Worm (Caenorhabditis elegans): ENCODE data around the gene C44B7.11.

C44B7.11 gene

DNA sequence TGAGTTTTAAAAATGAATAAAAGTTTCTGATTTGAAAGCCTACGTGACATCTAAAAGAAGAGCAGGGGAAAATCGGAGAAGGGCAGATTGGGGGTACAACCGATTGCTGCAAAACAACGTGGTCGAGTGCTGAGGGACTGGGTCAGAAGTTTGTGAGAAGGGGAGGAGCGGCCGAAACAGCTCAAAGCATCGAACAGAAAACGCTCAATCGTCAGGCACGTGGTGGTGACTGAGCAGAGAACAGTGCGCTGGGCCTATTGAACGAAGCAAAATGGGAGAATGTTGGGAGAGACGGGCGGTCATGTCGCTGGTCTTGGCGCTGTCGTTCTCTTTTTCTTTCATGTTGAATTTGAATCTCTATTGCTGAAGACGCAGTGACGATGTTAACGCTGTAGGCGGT is 6.2 kb downstream of the C44B7.11 start (continued):
- TF ChIP-seq lsy-2 (tag; optimal IDR thresholded peaks at IDR 0.05) (peak; percentile 50 to 65), C34B4.2 (tag; optimal IDR thresholded peaks at IDR 0.05) (no peak), nhr-237 (tag; optimal IDR thresholded peaks at IDR 0.05) (no peak), mep-1 (tag; optimal IDR thresholded peaks at IDR 0.05) (no peak), snu-23 (GFP tag; optimal IDR thresholded peaks at IDR 0.05) (peak; percentile 83), egl-13 (tag; optimal IDR thresholded peaks at IDR 0.05) (no peak), aly-2 (tag; optimal IDR thresholded peaks at IDR 0.05) (no peak), sup-37 (GFP tag; optimal IDR thresholded peaks at IDR 0.05) (no peak), ceh-8 (GFP tag; optimal IDR thresholded peaks at IDR 0.05) (no peak), unc-98 (GFP tag; IDR thresholded peaks at IDR 0.05) (no peak), unc-62 (GFP tag; optimal IDR thresholded peaks at IDR 0.05) (no peak), ama-1 (optimal IDR thresholded peaks at IDR 0.05) (peak; percentile 49), nhr-12 (tag; optimal IDR thresholded peaks at IDR 0.05) (no peak), vab-15 (tag; optimal IDR thresholded peaks at IDR 0.05) (no peak), ceh-88 (GFP tag; IDR thresholded peaks at IDR 0.05) (no peak)

DNA sequence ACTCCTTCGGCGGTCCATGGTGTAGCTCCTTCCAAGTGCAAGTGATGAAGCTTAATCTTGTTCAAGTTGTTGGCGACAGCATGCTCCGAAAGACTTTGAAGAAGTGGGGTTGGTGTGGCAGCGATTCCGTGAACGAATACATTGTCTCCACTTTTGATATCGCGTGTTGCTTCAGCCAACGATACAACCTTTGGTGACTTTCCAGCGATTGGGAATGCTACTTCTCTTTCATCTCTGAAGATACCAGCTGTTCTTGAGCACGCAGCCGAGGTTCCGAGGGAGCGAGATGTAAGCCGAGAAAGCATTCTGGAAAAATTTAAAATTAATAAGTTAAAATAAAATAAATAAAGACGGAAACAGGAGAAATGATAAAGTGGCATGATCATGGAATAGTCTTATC is 7.2 kb downstream of the C44B7.11 start, which contains the start of gene acer-1:
Gene acer-1 (minus strand): TSS at position 306 of the 400 bp plus-strand sequence.
- TF ChIP-seq mef-2 (tag; optimal IDR thresholded peaks at IDR 0.05) (no peak), nhr-71 (tag; optimal IDR thresholded peaks at IDR 0.05) (peak; percentile 33), fkh-8 (tag; optimal IDR thresholded peaks at IDR 0.05) (no peak), hlh-4 (tag; optimal IDR thresholded peaks at IDR 0.05) (no peak), fkh-4 (tag; optimal IDR thresholded peaks at IDR 0.05; ENCODE audit: borderline replicate concordance) (no peak), zip-4 (GFP tag; optimal IDR thresholded peaks at IDR 0.05) (no peak), unc-62 (GFP tag; optimal IDR thresholded peaks at IDR 0.05) (no peak), efl-3 (GFP tag; optimal IDR thresholded peaks at IDR 0.05) (no peak), unc-130 (tag; optimal IDR thresholded peaks at IDR 0.05) (no peak), lin-13 (GFP tag; optimal IDR thresholded peaks at IDR 0.05) (no peak), hlh-17 (GFP tag; optimal IDR thresholded peaks at IDR 0.05; ENCODE audit: borderline replicate concordance) (no peak), snu-23 (GFP tag; optimal IDR thresholded peaks at IDR 0.05) (no peak), unc-30 (tag; optimal IDR thresholded peaks at IDR 0.05) (no peak), egl-13 (tag; optimal IDR thresholded peaks at IDR 0.05) (no peak), efl-1 (optimal IDR thresholded peaks at IDR 0.05) (no peak), efl-1 (GFP tag; optimal IDR thresholded peaks at IDR 0.05 in 1 of 2) (peak in 1 of 2 experiments; percentile 59), elt-3 (tag; optimal IDR thresholded peaks at IDR 0.05) (no peak), ceh-90 (tag; optimal IDR thresholded peaks at IDR 0.05) (no peak), nhr-77 (tag; optimal IDR thresholded peaks at IDR 0.05) (no peak), vab-15 (tag; optimal IDR thresholded peaks at IDR 0.05) (no peak), isw-1 (GFP tag; IDR thresholded peaks at IDR 0.05) (no peak), ces-1 (GFP tag; optimal IDR thresholded peaks at IDR 0.05) (no peak), swsn-7 (tag; optimal IDR thresholded peaks at IDR 0.05) (no peak), dsc-1 (tag; optimal IDR thresholded peaks at IDR 0.05) (no peak), F16B12.6 (tag; optimal IDR thresholded peaks at IDR 0.05) (no peak), ceh-88 (GFP tag; IDR thresholded peaks at IDR 0.05) (0 out of 2 replicates have a peak, but pooled peaks have one; percentile 42), snpc-4 (tag; optimal IDR thresholded peaks at IDR 0.05) (no peak), aly-2 (tag; optimal IDR thresholded peaks at IDR 0.05) (no peak), lin-35 (GFP tag; optimal IDR thresholded peaks at IDR 0.05) (no peak), sox-4 (tag; optimal IDR thresholded peaks at IDR 0.05) (no peak), zag-1 (tag; optimal IDR thresholded peaks at IDR 0.05) (no peak), nhr-76 (tag; optimal IDR thresholded peaks at IDR 0.05) (no peak), pqm-1 (tag; optimal IDR thresholded peaks at IDR 0.05) (no peak), ama-1 (optimal IDR thresholded peaks at IDR 0.05) (peak; percentile 31), lsy-2 (tag; optimal IDR thresholded peaks at IDR 0.05) (no peak), alr-1 (tag; optimal IDR thresholded peaks at IDR 0.05; ENCODE audit: borderline replicate concordance) (no peak), Y116A8C.19 (tag; optimal IDR thresholded peaks at IDR 0.05; ENCODE audit: borderline replicate concordance) (no peak), lin-39 (tag; optimal IDR thresholded peaks at IDR 0.05) (no peak), ceh-82 (tag; optimal IDR thresholded peaks at IDR 0.05) (no peak), pag-3 (tag; optimal IDR thresholded peaks at IDR 0.05; ENCODE audit: borderline replicate concordance, insufficient read depth) (no peak), C16A3.4 (tag; optimal IDR thresholded peaks at IDR 0.05) (no peak), xbp-1 (tag; optimal IDR thresholded peaks at IDR 0.05) (no peak), jun-1 (tag; optimal IDR thresholded peaks at IDR 0.05) (no peak), nhr-19 (GFP tag; conservative IDR thresholded peaks at IDR 0.05) (peak; percentile 12; the same call in 1 of the 2 replicates), mep-1 (tag; optimal IDR thresholded peaks at IDR 0.05) (no peak), nhr-28 (tag; optimal IDR thresholded peaks at IDR 0.05) (no peak)
